Fruit fly (Drosophila melanogaster): ENCODE data around the gene Cpr66D.

Cpr66D gene

dm6 chr3L:8684419-8685081 lies 44.3 kb downstream of the Cpr66D start:
- TF ChIP-seq ttk (optimal IDR thresholded peaks at IDR 0.05) (no peak), Myc (optimal IDR thresholded peaks at IDR 0.05) (no peak), h (optimal IDR thresholded peaks at IDR 0.05) (no peak), insv (optimal IDR thresholded peaks at IDR 0.05) (no peak), psq (optimal IDR thresholded peaks at IDR 0.05) (no peak), Sin3A (optimal IDR thresholded peaks at IDR 0.05) (no peak)

DNA sequence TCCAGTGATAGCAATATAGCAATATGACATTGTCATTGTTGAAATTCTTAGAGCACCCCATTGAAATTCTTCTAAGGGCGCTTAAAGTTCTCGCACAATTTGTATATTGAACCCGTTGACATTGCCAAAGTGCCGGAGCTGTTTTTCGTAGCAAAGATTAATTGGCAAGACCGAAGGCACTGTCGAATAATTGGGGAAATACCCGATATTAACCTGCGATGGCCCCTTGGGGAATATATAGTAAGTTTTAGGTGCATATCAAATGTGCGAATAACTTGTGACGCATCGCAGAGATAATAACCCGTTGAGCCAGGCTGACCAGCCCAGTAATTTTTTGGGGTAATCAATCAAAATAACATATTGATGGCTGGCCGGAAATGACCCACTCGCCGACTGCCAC lies 46.4 kb downstream of the Cpr66D start:
- TF ChIP-seq ttk (optimal IDR thresholded peaks at IDR 0.05) (no peak), h (optimal IDR thresholded peaks at IDR 0.05) (no peak), Sin3A (optimal IDR thresholded peaks at IDR 0.05) (no peak), insv (optimal IDR thresholded peaks at IDR 0.05) (no peak), Myc (optimal IDR thresholded peaks at IDR 0.05) (no peak), psq (optimal IDR thresholded peaks at IDR 0.05) (no peak)

- TF ChIP-seq Myc (optimal IDR thresholded peaks at IDR 0.05) (no peak), ttk (optimal IDR thresholded peaks at IDR 0.05) (no peak), psq (optimal IDR thresholded peaks at IDR 0.05) (no peak)
Observed at dm6 chr3L:8688694-8689291, 48.6 kb downstream of the Cpr66D start.

DNA sequence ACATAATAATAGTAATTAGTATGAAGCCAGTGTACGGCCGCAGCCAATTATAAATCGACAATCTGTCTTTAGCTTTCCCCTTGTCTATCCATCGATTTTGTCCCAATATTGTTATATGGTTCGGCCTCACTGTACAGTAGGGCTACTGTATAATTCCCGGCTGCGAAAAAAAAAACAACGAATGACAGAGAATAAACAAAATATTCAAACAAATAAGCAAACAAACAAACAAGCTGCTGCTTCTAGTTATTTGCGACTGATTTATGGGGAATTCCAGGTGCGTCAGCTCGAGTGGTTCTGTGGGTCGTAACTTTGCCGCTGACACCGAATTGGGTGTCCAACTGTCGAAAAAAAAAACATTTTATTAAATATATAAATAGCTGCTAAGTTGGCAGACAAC lies 49.4 kb downstream of the Cpr66D start:
- TF ChIP-seq ttk (optimal IDR thresholded peaks at IDR 0.05), result no peak
- TF ChIP-seq psq (optimal IDR thresholded peaks at IDR 0.05), result no peak
- TF ChIP-seq h (optimal IDR thresholded peaks at IDR 0.05), result no peak
- no peak for TF ChIP-seq insv (optimal IDR thresholded peaks at IDR 0.05)
- no peak for TF ChIP-seq Sin3A (optimal IDR thresholded peaks at IDR 0.05)
- TF ChIP-seq Myc (optimal IDR thresholded peaks at IDR 0.05), result no peak

DNA sequence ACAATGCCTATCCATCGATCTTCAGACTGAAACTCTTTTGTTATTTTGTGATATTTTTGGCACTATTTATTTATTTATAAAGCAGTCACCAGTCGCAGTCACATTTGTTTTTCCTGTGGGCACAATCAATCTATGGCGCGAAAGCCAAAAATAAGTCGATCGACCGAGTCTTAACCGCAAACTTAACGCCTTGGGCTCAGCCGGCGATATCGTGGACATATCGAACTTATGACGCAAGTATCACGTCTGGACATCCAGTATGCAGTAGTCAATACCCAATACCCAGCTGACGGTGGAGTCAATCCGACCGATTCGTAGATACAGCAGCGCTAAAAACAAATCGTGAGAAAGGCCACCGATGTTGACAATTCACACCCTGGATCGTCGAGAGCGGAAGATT lies 50.4 kb downstream of the Cpr66D start:
- TF ChIP-seq Myc (optimal IDR thresholded peaks at IDR 0.05) (no peak), psq (optimal IDR thresholded peaks at IDR 0.05) (no peak), Sin3A (optimal IDR thresholded peaks at IDR 0.05) (no peak), insv (optimal IDR thresholded peaks at IDR 0.05) (no peak), h (optimal IDR thresholded peaks at IDR 0.05) (no peak), ttk (optimal IDR thresholded peaks at IDR 0.05) (no peak)

dm6 chr3L:8691891-8692874 lies 51.9 kb downstream of the Cpr66D start:
- TF ChIP-seq insv (optimal IDR thresholded peaks at IDR 0.05), result no peak
- no peak for TF ChIP-seq Myc (optimal IDR thresholded peaks at IDR 0.05)
- TF ChIP-seq ttk (optimal IDR thresholded peaks at IDR 0.05), result no peak
- no peak for TF ChIP-seq h (optimal IDR thresholded peaks at IDR 0.05)
- TF ChIP-seq psq (optimal IDR thresholded peaks at IDR 0.05), result no peak

Data from Kc167 (cell line).